Worm (Caenorhabditis elegans) whole organism, late embryonic: ENCODE results near the gene cpg-1.

ENCODE experiments used
- C08G9.2 ChIP-seq: sonication (generic microtip); optimal IDR thresholded peaks from 2 replicates; lab custom pipeline; 2016; ENCODE audit warnings: mild to moderate bottlenecking, missing genetic modification characterization, moderate library complexity, missing compliant biosample characterization
- F13H6.1 ChIP-seq: sonication (generic microtip); optimal IDR thresholded peaks from 2 replicates; lab custom pipeline; 2016; ENCODE audit warnings: missing genetic modification characterization, missing compliant biosample characterization
- K02D7.2 ChIP-seq: sonication (generic microtip); optimal IDR thresholded peaks from 2 replicates; lab custom pipeline; 2017; ENCODE audit warnings: mild to moderate bottlenecking, missing genetic modification characterization, missing compliant biosample characterization
- T23F11.4 ChIP-seq: fragments of 200-800 bp; sonication (Bioruptor generic); optimal IDR thresholded peaks from 2 replicates; lab custom pipeline; 2018; ENCODE audit warnings: mild to moderate bottlenecking, missing genetic modification characterization, missing compliant biosample characterization
- Y22D7AL.16 ChIP-seq: sonication (generic microtip); optimal IDR thresholded peaks from 2 replicates; lab custom pipeline; 2016; ENCODE audit warnings: missing genetic modification characterization, missing compliant biosample characterization
- ama-1 ChIP-seq: fragments of 150-350 bp; optimal IDR thresholded peaks from 2 replicates; lab custom pipeline; 2014
- ceh-14 ChIP-seq: sonication (generic microtip); optimal IDR thresholded peaks from 2 replicates; lab custom pipeline; 2016; ENCODE audit warnings: missing genotype, missing genetic modification characterization, missing compliant biosample characterization
- ceh-2 ChIP-seq: sonication (generic microtip); optimal IDR thresholded peaks from 2 replicates; lab custom pipeline; 2016; ENCODE audit warnings: missing genotype, missing genetic modification characterization, missing compliant biosample characterization
- ceh-22 ChIP-seq: sonication (generic microtip); optimal IDR thresholded peaks from 2 replicates; lab custom pipeline; 2017; ENCODE audit warnings: missing biosample characterization, missing genetic modification characterization
- ceh-31 ChIP-seq: sonication (generic microtip); optimal IDR thresholded peaks from 2 replicates; lab custom pipeline; 2016; ENCODE audit warnings: missing genetic modification characterization, missing compliant biosample characterization
- ceh-34 ChIP-seq: sonication (generic microtip); optimal IDR thresholded peaks from 2 replicates; lab custom pipeline; 2016; ENCODE audit warnings: mild to moderate bottlenecking, missing genetic modification characterization, missing compliant biosample characterization
- ceh-45 ChIP-seq: fragments of 200-800 bp; sonication (Bioruptor generic); IDR thresholded peaks from 2 replicates; pipeline ENCODE4 v1.3.6; 2022; ENCODE audit warnings: missing genetic modification reagents, missing genetic modification characterization, missing compliant biosample characterization
- ceh-6 ChIP-seq: fragments of 200-800 bp; sonication (Bioruptor generic); optimal IDR thresholded peaks from 2 replicates; lab custom pipeline; 2018; ENCODE audit warnings: mild to moderate bottlenecking, missing genetic modification characterization, missing compliant biosample characterization
- dve-1 ChIP-seq: sonication (generic microtip); optimal IDR thresholded peaks from 2 replicates; lab custom pipeline; 2017; ENCODE audit warnings: antibody characterized with exemption, mild to moderate bottlenecking, missing genetic modification characterization, missing compliant biosample characterization
- elt-2 ChIP-seq: sonication (generic microtip); optimal IDR thresholded peaks from 2 replicates; lab custom pipeline; 2016; ENCODE audit warnings: missing genetic modification reagents, missing genetic modification characterization, missing compliant biosample characterization
- eyg-1 ChIP-seq: sonication (generic microtip); optimal IDR thresholded peaks from 2 replicates; lab custom pipeline; 2016; ENCODE audit warnings: missing genotype, missing genetic modification characterization, missing compliant biosample characterization
- hlh-15 ChIP-seq: sonication (generic microtip); optimal IDR thresholded peaks from 2 replicates; lab custom pipeline; 2016; ENCODE audit warnings: missing genetic modification characterization, missing compliant biosample characterization
- hlh-30 ChIP-seq: sonication (generic microtip); optimal IDR thresholded peaks from 2 replicates; lab custom pipeline; 2017; ENCODE audit warnings: antibody characterized with exemption, missing genetic modification characterization, missing compliant biosample characterization; ENCODE audit not compliant: insufficient read depth
- hlh-6 ChIP-seq: sonication (generic microtip); optimal IDR thresholded peaks from 2 replicates; lab custom pipeline; 2016; ENCODE audit warnings: missing genotype, missing genetic modification characterization, missing compliant biosample characterization
- lin-11 ChIP-seq: fragments of 200-800 bp; sonication (Bioruptor generic); optimal IDR thresholded peaks from 2 replicates; lab custom pipeline; 2018; ENCODE audit warnings: mild to moderate bottlenecking, missing genetic modification characterization, missing compliant biosample characterization
- madf-2 ChIP-seq: sonication (generic microtip); optimal IDR thresholded peaks from 2 replicates; lab custom pipeline; 2017; ENCODE audit warnings: missing genetic modification characterization, missing compliant biosample characterization
- nfya-1 ChIP-seq: sonication (generic microtip); optimal IDR thresholded peaks from 2 replicates; lab custom pipeline; 2017; ENCODE audit warnings: missing genetic modification characterization, mild to moderate bottlenecking, missing compliant biosample characterization, antibody characterized with exemption, moderate library complexity
- nhr-11 ChIP-seq: fragments of 150-350 bp; optimal IDR thresholded peaks from 2 replicates; lab custom pipeline; 2014; ENCODE audit warnings: missing biosample characterization, missing genetic modification characterization
- nhr-232 ChIP-seq: sonication (generic microtip); optimal IDR thresholded peaks from 2 replicates; lab custom pipeline; 2016; ENCODE audit warnings: missing genetic modification characterization, missing compliant biosample characterization
- npax-4 ChIP-seq: sonication (generic microtip); optimal IDR thresholded peaks from 2 replicates; lab custom pipeline; 2016; ENCODE audit warnings: missing genetic modification characterization, missing compliant biosample characterization
- odd-2 ChIP-seq: sonication (generic microtip); optimal IDR thresholded peaks from 2 replicates; lab custom pipeline; 2017; ENCODE audit warnings: antibody characterized with exemption, mild to moderate bottlenecking, missing genetic modification characterization, missing compliant biosample characterization
- pat-9 ChIP-seq: fragments of 200-800 bp; sonication (Bioruptor generic); optimal IDR thresholded peaks from 2 replicates; lab custom pipeline; 2018; ENCODE audit warnings: mild to moderate bottlenecking, missing genetic modification characterization, moderate library complexity, missing compliant biosample characterization
- pqm-1 ChIP-seq: sonication (generic microtip); optimal IDR thresholded peaks from 2 replicates; lab custom pipeline; 2016; ENCODE audit warnings: missing genetic modification characterization, missing compliant biosample characterization
- sox-2 ChIP-seq: fragments of 200-800 bp; sonication (Bioruptor generic); IDR thresholded peaks from 2 replicates; pipeline ENCODE4 v1.3.6; 2022; ENCODE audit warnings: missing genetic modification reagents, missing genetic modification characterization, missing compliant biosample characterization
- sox-4 ChIP-seq: sonication (generic microtip); optimal IDR thresholded peaks from 2 replicates; lab custom pipeline; 2017; ENCODE audit warnings: mild to moderate bottlenecking, missing genetic modification characterization, inconsistent platforms, missing compliant biosample characterization
- syd-9 ChIP-seq: sonication (generic microtip); optimal IDR thresholded peaks from 2 replicates; lab custom pipeline; 2016; ENCODE audit warnings: mild to moderate bottlenecking, missing genetic modification characterization, moderate library complexity, missing compliant biosample characterization
- unc-3 ChIP-seq, 2 experiments: fragments of 200-800 bp in 1 of 2; sonication (Bioruptor generic) in 1 of 2; sonication (generic microtip) in 1 of 2; conservative IDR thresholded peaks in 1 of 2; optimal IDR thresholded peaks in 1 of 2; 2 replicates each; pipeline versions ENCODE4 v1.3.6 to Lab custom; 2016 to 2022; ENCODE audit warnings: missing compliant biosample characterization in 2 of 2, missing genetic modification characterization in 2 of 2, missing genetic modification reagents in 1 of 2
- unc-42 ChIP-seq: sonication (generic microtip); optimal IDR thresholded peaks from 2 replicates; lab custom pipeline; 2016; ENCODE audit warnings: missing genotype, missing genetic modification characterization, missing compliant biosample characterization
- unc-55 ChIP-seq: sonication (generic microtip); optimal IDR thresholded peaks from 2 replicates; lab custom pipeline; 2017; ENCODE audit warnings: missing biosample characterization, missing genetic modification reagents, missing genetic modification characterization
- unc-86 ChIP-seq: sonication (generic microtip); optimal IDR thresholded peaks from 2 replicates; lab custom pipeline; 2016; ENCODE audit warnings: missing genetic modification characterization, missing compliant biosample characterization
- ztf-16 ChIP-seq: sonication (generic microtip); optimal IDR thresholded peaks from 2 replicates; lab custom pipeline; 2017; ENCODE audit warnings: missing genetic modification characterization, missing compliant biosample characterization

Gene cpg-1

DNA sequence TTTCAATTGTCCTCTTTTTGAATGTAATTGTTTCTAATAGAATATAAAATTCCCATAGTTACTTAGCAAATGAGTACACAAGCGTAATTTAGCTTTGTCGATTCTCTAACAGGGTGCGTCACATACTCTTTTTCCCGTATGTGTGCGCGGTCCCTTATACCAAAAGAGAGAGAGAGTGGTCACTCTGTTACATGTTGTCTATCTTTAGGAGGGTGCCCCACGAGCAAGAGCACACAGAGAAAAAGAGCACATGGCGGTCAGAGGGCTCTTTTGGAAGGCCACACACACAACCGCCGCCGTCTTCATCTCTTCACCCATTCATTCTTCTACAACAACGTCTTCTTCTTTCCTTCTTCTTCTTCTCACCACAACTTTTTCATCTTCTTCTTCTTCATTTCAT, 24.8 kb downstream of the cpg-1 start:
- TF ChIP-seq unc-42 = peak; percentile 46
- peak; percentile 63 for TF ChIP-seq hlh-30 (tag; lab: Kevin White, UChicago)
- no peak for TF ChIP-seq K02D7.2
- TF ChIP-seq ceh-34 (tag; lab: Kevin White, UChicago) = peak; percentile 5
- TF ChIP-seq ceh-31 = peak; percentile 65
- TF ChIP-seq ceh-14 (tag; lab: Kevin White, UChicago) = peak; percentile 0

DNA sequence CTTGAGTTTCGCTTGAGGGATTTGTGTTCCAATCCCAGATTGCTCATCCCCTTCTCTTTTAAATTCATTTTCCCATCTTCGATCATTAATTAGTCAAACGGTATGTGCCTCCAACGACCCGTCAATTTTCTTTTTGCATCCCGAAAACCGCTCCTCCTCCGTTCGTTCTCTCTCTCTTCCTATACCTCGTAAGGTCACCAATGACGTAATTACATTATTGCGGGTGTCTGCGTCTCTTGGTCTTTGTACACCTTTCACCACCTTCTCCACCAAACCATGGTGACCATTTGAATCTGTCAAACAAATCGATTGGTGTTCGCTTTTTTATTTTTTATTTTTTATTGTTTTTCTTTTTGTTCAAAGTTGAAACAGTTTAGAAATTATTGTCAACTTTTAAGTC, 26.0 kb downstream of the cpg-1 start:
- TF ChIP-seq unc-86 (tag; lab: Kevin White, UChicago) (no peak), ceh-31 (peak; percentile 56), nfya-1 (tag; lab: Kevin White, UChicago) (peak; percentile 19), unc-42 (peak; percentile 72)

DNA sequence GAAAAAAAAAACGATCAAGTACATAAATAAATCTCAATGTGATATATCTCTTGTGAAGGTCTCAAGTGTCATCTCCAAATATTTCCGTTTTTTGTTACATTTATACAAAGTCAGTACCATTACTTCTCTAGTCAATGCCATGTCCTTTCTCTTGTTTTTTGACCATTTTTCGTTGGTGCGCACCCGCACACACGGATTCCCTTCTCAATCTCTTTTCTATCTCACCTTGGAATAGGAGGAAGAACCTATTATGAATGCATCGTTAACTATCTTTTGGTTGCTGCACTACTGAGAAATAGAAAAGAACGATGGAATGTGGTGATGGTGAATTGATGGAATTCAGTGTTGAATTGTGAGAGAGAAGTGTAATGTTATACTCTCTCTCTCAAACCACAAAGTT, 28.6 kb downstream of the cpg-1 start:
- TF ChIP-seq C08G9.2 (tag; lab: Kevin White, UChicago) = no peak
- TF ChIP-seq elt-2 = no peak
- TF ChIP-seq T23F11.4 (GFP tag; lab: Kevin White, UChicago) = no peak
- TF ChIP-seq ceh-14 (tag; lab: Kevin White, UChicago) = no peak
- no peak for TF ChIP-seq unc-55
- TF ChIP-seq sox-4 (tag; lab: Kevin White, UChicago) = no peak
- TF ChIP-seq syd-9 (tag; lab: Kevin White, UChicago) = no peak
- TF ChIP-seq unc-42 = no peak
- no peak for TF ChIP-seq unc-3 (GFP tag; conservative IDR thresholded peaks at IDR 0.05; lab: Robert Waterston, UW)
- TF ChIP-seq unc-3 (tag; optimal IDR thresholded peaks at IDR 0.05; lab: Kevin White, UChicago) = no peak
- TF ChIP-seq ztf-16 = no peak
- no peak for TF ChIP-seq Y22D7AL.16 (tag; lab: Kevin White, UChicago)
- TF ChIP-seq ceh-22 (tag; lab: Kevin White, UChicago) = no peak
- no peak for TF ChIP-seq ama-1 (lab: Kevin White, UChicago)
- TF ChIP-seq eyg-1 (tag; lab: Kevin White, UChicago) = no peak
- no peak for TF ChIP-seq nhr-232 (tag; lab: Kevin White, UChicago)
- no peak for TF ChIP-seq hlh-15 (tag; lab: Kevin White, UChicago)
- TF ChIP-seq odd-2 (tag; lab: Kevin White, UChicago) = no peak
- TF ChIP-seq pqm-1 (tag; lab: Kevin White, UChicago) = no peak
- no peak for TF ChIP-seq K02D7.2
- TF ChIP-seq npax-4 (tag; lab: Kevin White, UChicago) = no peak

DNA sequence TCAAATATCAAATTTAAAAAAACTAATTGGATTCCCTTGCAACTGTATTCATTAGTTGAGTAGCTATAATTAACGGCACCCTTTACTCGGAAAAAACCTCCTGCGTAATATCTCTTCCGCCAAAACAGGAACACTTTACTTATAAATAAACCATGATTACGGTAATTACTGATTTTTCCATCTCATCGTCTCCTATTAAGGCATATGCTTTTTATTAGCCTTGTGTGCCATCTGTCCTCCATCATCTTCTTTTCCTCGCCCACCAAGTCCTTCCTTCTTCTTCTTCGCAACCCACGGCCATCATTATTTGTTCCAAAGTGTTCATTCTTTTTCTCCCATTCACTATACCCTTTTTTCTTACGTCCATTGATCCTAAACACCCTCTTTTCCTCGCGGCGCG, 30.3 kb downstream of the cpg-1 start:
- peak; percentile 33 for TF ChIP-seq ceh-31
- peak; percentile 36 for TF ChIP-seq unc-42
- TF ChIP-seq ceh-2 (tag; lab: Kevin White, UChicago) = no peak
- TF ChIP-seq, all 69 proteins: peak for 2

DNA sequence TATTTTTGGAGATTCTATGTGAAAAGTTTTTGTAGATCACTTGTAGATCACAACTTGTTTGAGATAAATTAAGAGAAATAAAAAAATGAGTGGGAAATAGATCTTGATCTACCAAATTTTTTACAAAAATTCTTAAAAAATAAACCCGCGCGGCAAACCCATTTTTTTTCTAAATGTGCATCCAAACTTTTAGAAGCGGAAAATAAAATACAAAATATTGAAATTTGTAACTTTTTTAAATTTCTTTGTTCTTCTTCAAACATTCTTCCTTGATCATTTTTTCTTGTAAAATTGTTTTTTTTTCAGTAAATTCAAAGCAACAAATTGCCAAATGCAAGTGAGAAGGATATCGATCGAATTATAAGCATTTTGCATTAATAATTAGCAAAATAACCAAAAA, 30.9 kb downstream of the cpg-1 start, which contains the start of gene cdh-4:
Gene cdh-4 (plus strand): TSS at position 301 of the 400 bp plus-strand sequence.
- TF ChIP-seq hlh-30 (tag; lab: Kevin White, UChicago) (no peak), lin-11 (tag; lab: Kevin White, UChicago) (no peak), pat-9 (tag; lab: Kevin White, UChicago) (no peak), unc-86 (tag; lab: Kevin White, UChicago) (no peak), odd-2 (tag; lab: Kevin White, UChicago) (no peak), nhr-232 (tag; lab: Kevin White, UChicago) (no peak), hlh-6 (tag; lab: Kevin White, UChicago) (no peak), dve-1 (tag; lab: Kevin White, UChicago) (no peak), npax-4 (tag; lab: Kevin White, UChicago) (no peak), C08G9.2 (tag; lab: Kevin White, UChicago) (no peak), unc-55 (no peak), sox-2 (GFP tag; lab: Robert Waterston, UW) (no peak), ceh-45 (GFP tag; lab: Robert Waterston, UW) (no peak), F13H6.1 (tag; lab: Kevin White, UChicago) (no peak), ceh-6 (GFP tag; lab: Kevin White, UChicago) (no peak), ceh-2 (tag; lab: Kevin White, UChicago) (no peak), madf-2 (tag; lab: Kevin White, UChicago) (no peak), unc-42 (no peak), nhr-11 (tag; lab: Kevin White, UChicago) (no peak)
